Fruit fly (Drosophila melanogaster): ENCODE data around the gene Vm34Ca.

- TF ChIP-seq CG7101 (tag; optimal IDR thresholded peaks at IDR 0.05) = peak; percentile 49
- TF ChIP-seq cnc (optimal IDR thresholded peaks at IDR 0.05) = no peak
- TF ChIP-seq kay (GFP tag; ENCODE audit: borderline replicate concordance) = no peak
- no peak for TF ChIP-seq Mnt (GFP tag; optimal IDR thresholded peaks at IDR 0.05)
Observed at dm6 chr2L:13382351-13383029, 28.9 kb downstream of the Vm34Ca start, which contains the start of gene loqs.
